Fruit fly (Drosophila melanogaster) whole organism, embryonic: ENCODE measurements around the gene CG45218.

Experiments
- Adf1 ChIP-seq: fragments of 200-800 bp; sonication (Bioruptor generic); IDR thresholded peaks from 2 replicates; pipeline ENCODE4 v1.3.6; 2022; ENCODE audit warnings: missing biosample characterization, missing genetic modification characterization
- C15 ChIP-seq: fragments of 200-800 bp; sonication (Bioruptor generic); IDR thresholded peaks from 3 replicates; pipeline ENCODE4 v1.3.6; 2022; ENCODE audit warnings: missing biosample characterization, missing genetic modification characterization
- CG10366 ChIP-seq: fragments of 200-800 bp; sonication (Bioruptor generic); IDR thresholded peaks from 2 replicates; pipeline ENCODE4 v1.3.6; 2022; ENCODE audit warnings: missing biosample characterization, missing genetic modification characterization
- CG10979 ChIP-seq: fragments of 200-800 bp; sonication (Bioruptor generic); optimal IDR thresholded peaks from 2 replicates; lab custom pipeline; 2018; ENCODE audit warnings: missing biosample characterization, mild to moderate bottlenecking, missing genetic modification characterization, moderate library complexity
- CG11085 ChIP-seq: fragments of 200-800 bp; sonication (Bioruptor generic); IDR thresholded peaks from 2 replicates; pipeline ENCODE4 v1.3.6; 2022; ENCODE audit warnings: missing biosample characterization, missing genetic modification characterization
- CG11723 ChIP-seq: fragments of 200-800 bp; sonication (Bioruptor generic); optimal IDR thresholded peaks from 2 replicates; lab custom pipeline; 2017; ENCODE audit warnings: missing biosample characterization, mild to moderate bottlenecking, missing genetic modification characterization
- CG12104 ChIP-seq: fragments of 200-800 bp; sonication (Bioruptor generic); optimal IDR thresholded peaks from 3 replicates; lab custom pipeline; 2016; ENCODE audit warnings: missing biosample characterization, missing genetic modification characterization
- CG12659 ChIP-seq: fragments of 200-800 bp; sonication (Bioruptor generic); optimal IDR thresholded peaks from 3 replicates; lab custom pipeline; 2017; ENCODE audit warnings: mild to moderate bottlenecking, missing biosample characterization, missing genetic modification reagents, missing genetic modification characterization
- CG13296 ChIP-seq: fragments of 200-800 bp; sonication (Bioruptor generic); optimal IDR thresholded peaks from 3 replicates; lab custom pipeline; 2018; ENCODE audit warnings: missing biosample characterization, mild to moderate bottlenecking, missing genetic modification characterization
- CG14710 ChIP-seq: fragments of 200-800 bp; sonication (Bioruptor generic); optimal IDR thresholded peaks from 3 replicates; lab custom pipeline; 2019; ENCODE audit warnings: missing biosample characterization, mild to moderate bottlenecking, missing genetic modification characterization, moderate library complexity
- CG15479 ChIP-seq: fragments of 200-800 bp; sonication (Bioruptor generic); optimal IDR thresholded peaks from 3 replicates; lab custom pipeline; 2019; ENCODE audit warnings: missing biosample characterization, mild to moderate bottlenecking, missing genetic modification characterization, moderate library complexity
- CG15696 ChIP-seq: fragments of 200-800 bp; sonication (Bioruptor generic); optimal IDR thresholded peaks from 2 replicates; lab custom pipeline; 2019; ENCODE audit warnings: missing biosample characterization, mild to moderate bottlenecking, missing genetic modification characterization, moderate library complexity
- CG17568 ChIP-seq: fragments of 200-800 bp; sonication (Bioruptor generic); optimal IDR thresholded peaks from 2 replicates; lab custom pipeline; 2018; ENCODE audit warnings: missing biosample characterization, mild to moderate bottlenecking, missing genetic modification characterization, moderate library complexity
- CG2120 ChIP-seq: fragments of 200-800 bp; sonication (Bioruptor generic); optimal IDR thresholded peaks from 3 replicates; lab custom pipeline; 2016; ENCODE audit warnings: missing biosample characterization, missing genetic modification characterization
- CG2199 ChIP-seq: fragments of 200-800 bp; sonication (Bioruptor generic); IDR thresholded peaks from 3 replicates; pipeline ENCODE4 v1.3.6; 2022; ENCODE audit warnings: missing biosample characterization, missing genetic modification characterization
- CG2678 ChIP-seq: fragments of 200-800 bp; sonication (Bioruptor generic); optimal IDR thresholded peaks from 3 replicates; lab custom pipeline; 2019; ENCODE audit warnings: missing biosample characterization, mild to moderate bottlenecking, missing genetic modification characterization, moderate library complexity
- CG31388 ChIP-seq: fragments of 200-800 bp; sonication (Bioruptor generic); optimal IDR thresholded peaks from 2 replicates; lab custom pipeline; 2016; ENCODE audit warnings: missing biosample characterization, missing genetic modification characterization
- CG4424 ChIP-seq: fragments of 200-800 bp; sonication (Bioruptor generic); optimal IDR thresholded peaks from 3 replicates; lab custom pipeline; 2016; ENCODE audit warnings: missing biosample characterization, missing genetic modification characterization
- CG7745 ChIP-seq: fragments of 200-800 bp; sonication (Bioruptor generic); optimal IDR thresholded peaks from 2 replicates; lab custom pipeline; 2018; ENCODE audit warnings: missing biosample characterization, mild to moderate bottlenecking, missing genetic modification characterization, moderate library complexity
- CG8944 ChIP-seq: fragments of 200-800 bp; sonication (Bioruptor generic); optimal IDR thresholded peaks from 3 replicates; lab custom pipeline; 2016; ENCODE audit warnings: missing biosample characterization, missing genetic modification characterization
- CTCF ChIP-seq: fragments of 200-800 bp; sonication (Bioruptor generic); optimal IDR thresholded peaks from 2 replicates; lab custom pipeline; 2017; ENCODE audit warnings: missing biosample characterization, mild to moderate bottlenecking, missing genetic modification characterization, moderate library complexity
- Chrac-16 ChIP-seq: fragments of 200-800 bp; sonication (Bioruptor generic); optimal IDR thresholded peaks from 3 replicates; lab custom pipeline; 2016; ENCODE audit warnings: missing biosample characterization, missing genetic modification characterization
- Deaf1 ChIP-seq: fragments of 200-800 bp; optimal IDR thresholded peaks from 3 replicates; lab custom pipeline; 2019; ENCODE audit warnings: missing biosample characterization, mild to moderate bottlenecking, missing genetic modification characterization, moderate library complexity
- H15 ChIP-seq: fragments of 200-800 bp; sonication (Bioruptor generic); IDR thresholded peaks from 3 replicates; pipeline ENCODE4 v1.3.6; 2022; ENCODE audit warnings: missing biosample characterization, missing genetic modification characterization
- H2.0 ChIP-seq: fragments of 200-800 bp; sonication (Bioruptor generic); IDR thresholded peaks from 2 replicates; pipeline ENCODE4 v1.3.6; 2022; ENCODE audit warnings: missing biosample characterization, missing genetic modification characterization
- HLH3B ChIP-seq: fragments of 200-800 bp; sonication (Bioruptor generic); IDR thresholded peaks from 2 replicates; pipeline ENCODE4 v1.3.6; 2022; ENCODE audit warnings: missing biosample characterization, missing genetic modification characterization
- HLHmδ ChIP-seq: fragments of 200-800 bp; sonication (Bioruptor generic); optimal IDR thresholded peaks from 2 replicates; lab custom pipeline; 2018; ENCODE audit warnings: missing biosample characterization, mild to moderate bottlenecking, missing genetic modification characterization, moderate library complexity
- Lhr ChIP-seq: fragments of 200-800 bp; sonication (Bioruptor generic); optimal IDR thresholded peaks from 3 replicates; lab custom pipeline; 2017; ENCODE audit warnings: mild to moderate bottlenecking, missing biosample characterization, missing genetic modification reagents, missing genetic modification characterization
- MBD-R2 ChIP-seq: fragments of 200-800 bp; sonication (Bioruptor generic); IDR thresholded peaks from 2 replicates; pipeline ENCODE4 v1.3.6; 2022; ENCODE audit warnings: missing biosample characterization, missing genetic modification characterization
- Nf-YB ChIP-seq: fragments of 200-800 bp; sonication (Bioruptor generic); optimal IDR thresholded peaks from 3 replicates; lab custom pipeline; 2019; ENCODE audit warnings: missing biosample characterization, mild to moderate bottlenecking, missing genetic modification characterization, moderate library complexity
- ara ChIP-seq: fragments of 200-800 bp; sonication (Bioruptor generic); IDR thresholded peaks from 2 replicates; pipeline ENCODE4 v1.3.6; 2022; ENCODE audit warnings: missing biosample characterization, missing genetic modification characterization
- caup ChIP-seq: fragments of 200-800 bp; sonication (Bioruptor generic); optimal IDR thresholded peaks from 3 replicates; lab custom pipeline; 2017; ENCODE audit warnings: missing biosample characterization, mild to moderate bottlenecking, missing genetic modification characterization, moderate library complexity; ENCODE audit not compliant: severe bottlenecking
- chif ChIP-seq, 2 experiments: fragments of 200-800 bp; sonication (Bioruptor generic); optimal IDR thresholded peaks; 3 replicates each; lab custom pipeline; 2016; ENCODE audit warnings: missing biosample characterization in 2 of 2, missing genetic modification characterization in 2 of 2
- crp ChIP-seq, 2 experiments: fragments of 200-800 bp; sonication (Bioruptor generic); optimal IDR thresholded peaks; 2 replicates in 1 of 2; 3 replicates in 1 of 2; lab custom pipeline; 2017; ENCODE audit warnings: missing biosample characterization in 2 of 2, missing genetic modification characterization in 2 of 2, mild to moderate bottlenecking in 1 of 2, moderate library complexity in 1 of 2
- dmrt11E ChIP-seq: fragments of 200-800 bp; sonication (Bioruptor generic); optimal IDR thresholded peaks from 3 replicates; lab custom pipeline; 2018; ENCODE audit warnings: missing biosample characterization, mild to moderate bottlenecking, missing genetic modification characterization, moderate library complexity
- ems ChIP-seq: fragments of 200-800 bp; sonication (Bioruptor generic); optimal IDR thresholded peaks from 3 replicates; lab custom pipeline; 2016; ENCODE audit warnings: missing biosample characterization, missing genetic modification characterization
- fu2 ChIP-seq: fragments of 200-800 bp; sonication (Bioruptor generic); optimal IDR thresholded peaks from 2 replicates; lab custom pipeline; 2016; ENCODE audit warnings: missing biosample characterization, missing genetic modification characterization
- gfzf ChIP-seq: fragments of 200-800 bp; sonication (Bioruptor generic); optimal IDR thresholded peaks from 2 replicates; lab custom pipeline; 2016; ENCODE audit warnings: missing biosample characterization, mild to moderate bottlenecking, missing genetic modification characterization, moderate library complexity
- gsb ChIP-seq: fragments of 200-800 bp; sonication (Bioruptor generic); IDR thresholded peaks from 2 replicates; pipeline ENCODE4 v1.3.6; 2022; ENCODE audit warnings: missing biosample characterization, missing genetic modification characterization
- hb ChIP-seq: fragments of 200-800 bp; sonication (Bioruptor generic); IDR thresholded peaks from 3 replicates; pipeline ENCODE4 v1.3.6; 2022; ENCODE audit warnings: missing biosample characterization, missing genetic modification characterization; ENCODE audit not compliant: partially characterized antibody
- hkb ChIP-seq, 2 experiments: fragments of 200-800 bp in 1 of 2; fragments of >200 bp in 1 of 2; sonication (Bioruptor generic) in 1 of 2; IDR thresholded peaks in 1 of 2; optimal IDR thresholded peaks in 1 of 2; 2 replicates each; pipeline versions ENCODE4 v1.3.6 to Lab custom; 2017 to 2022; ENCODE audit warnings: missing biosample characterization in 1 of 2, missing genetic modification characterization in 1 of 2
- org-1 ChIP-seq: fragments of 200-800 bp; sonication (Bioruptor generic); optimal IDR thresholded peaks from 2 replicates; lab custom pipeline; 2017; ENCODE audit warnings: missing biosample characterization, missing genetic modification characterization
- run ChIP-seq: fragments of 200-800 bp; sonication (Bioruptor generic); optimal IDR thresholded peaks from 3 replicates; lab custom pipeline; 2018; ENCODE audit warnings: missing biosample characterization, mild to moderate bottlenecking, missing genetic modification characterization
- sens ChIP-seq: fragments of 200-800 bp; sonication (Bioruptor generic); peaks from one replicate; lab custom pipeline; 2016; ENCODE audit warnings: missing biosample characterization, missing genetic modification characterization
- shn ChIP-seq: fragments of 200-800 bp; sonication (Bioruptor generic); optimal IDR thresholded peaks from 3 replicates; lab custom pipeline; 2016; ENCODE audit warnings: missing biosample characterization, missing genetic modification characterization
- sqz ChIP-seq: fragments of 200-800 bp; sonication (Bioruptor generic); optimal IDR thresholded peaks from 3 replicates; lab custom pipeline; 2018; ENCODE audit warnings: missing biosample characterization, mild to moderate bottlenecking, missing genetic modification characterization
- tio ChIP-seq: fragments of 200-800 bp; sonication (Bioruptor generic); optimal IDR thresholded peaks from 2 replicates; lab custom pipeline; 2017; ENCODE audit warnings: missing biosample characterization, missing genetic modification characterization, inconsistent platforms
- twi ChIP-seq: fragments of 200-800 bp; optimal IDR thresholded peaks from 2 replicates; lab custom pipeline; 2019; ENCODE audit warnings: missing biosample characterization, mild to moderate bottlenecking, missing genetic modification characterization, moderate library complexity

CG45218 gene

DNA sequence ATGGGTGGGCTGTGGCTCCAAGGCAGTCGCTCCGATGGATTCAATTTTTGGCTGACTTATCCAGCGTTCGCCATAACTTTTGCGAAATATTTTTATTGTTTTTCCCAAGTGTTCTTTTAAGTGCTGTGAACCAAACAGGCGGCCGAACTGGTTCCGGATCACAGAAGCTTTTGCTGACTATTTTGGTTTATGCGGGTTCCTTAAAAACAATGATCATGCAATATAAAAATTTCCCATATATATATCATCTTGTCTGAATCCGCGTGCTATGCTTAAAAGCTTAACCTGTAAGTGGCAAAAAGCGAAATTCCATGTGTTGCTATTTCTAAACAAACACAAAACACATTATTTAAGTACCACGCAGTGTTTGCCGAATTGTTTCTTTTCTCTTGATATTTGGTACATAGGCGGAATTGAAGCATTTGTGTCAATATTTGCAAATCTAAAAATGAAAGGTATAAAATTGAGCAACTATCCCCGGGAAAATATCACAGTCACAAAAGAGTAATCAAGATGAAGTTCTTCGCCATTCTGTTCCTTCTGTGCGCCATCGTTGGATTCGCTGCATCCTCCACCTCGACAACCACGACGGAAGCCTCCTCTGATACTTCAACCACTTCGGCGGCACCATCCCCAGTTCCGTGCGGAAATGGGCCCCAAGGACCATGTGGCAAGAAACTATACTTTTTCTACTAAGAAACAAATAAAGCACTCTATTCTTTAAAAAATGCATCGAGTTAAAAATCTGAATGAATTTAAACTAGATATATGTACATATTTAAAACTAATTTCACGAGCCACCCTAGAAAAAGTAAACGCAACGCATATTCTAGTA lies 29.5 kb upstream of the CG45218 start, which contains the start of the genes CG6276 and CG44040 (continued):
- TF ChIP-seq CG10366 (GFP tag; lab: Robert Waterston, UW) (no peak), CG10979 (tag; lab: Kevin White, UChicago) (peak; percentile 23), sqz (GFP tag; lab: Kevin White, UChicago) (no peak), hb (GFP tag; lab: Robert Waterston, UW) (no peak), crp (GFP tag; optimal IDR thresholded peaks at IDR 0.05; lab: Kevin White, UChicago) (no peak), CG12659 (GFP tag; lab: Kevin White, UChicago) (peak; percentile 37), ems (GFP tag; lab: Kevin White, UChicago) (peak; percentile 38), CG11085 (GFP tag; lab: Robert Waterston, UW) (no peak), CG31388 (GFP tag; lab: Kevin White, UChicago) (no peak), shn (no peak), CG2199 (no peak), H15 (GFP tag; lab: Robert Waterston, UW) (0 out of 3 replicates have a peak, but pooled peaks have one; percentile 41), CG14710 (peak; percentile 32), CG17568 (GFP tag; lab: Kevin White, UChicago) (no peak), dmrt11E (no peak), hkb (optimal IDR thresholded peaks at IDR 0.05; lab: Kevin White, UChicago) (peak; percentile 1), hkb (GFP tag; IDR thresholded peaks at IDR 0.05; lab: Robert Waterston, UW) (peak; percentile 52; the same call in 1 of the 2 replicates), twi (tag; lab: Kevin White, UChicago) (no peak), MBD-R2 (GFP tag; lab: Robert Waterston, UW) (peak; percentile 77), CG7745 (no peak), HLH3B (GFP tag; lab: Robert Waterston, UW) (0 out of 2 replicates have a peak, but pooled peaks have one; percentile 23), Deaf1 (tag; lab: Kevin White, UChicago) (no peak), Nf-YB (GFP tag; lab: Kevin White, UChicago) (no peak), Chrac-16 (no peak), tio (GFP tag; lab: Kevin White, UChicago) (no peak), Lhr (GFP tag; lab: Kevin White, UChicago) (no peak), sens (peak; percentile 88), C15 (no peak), CG2120 (GFP tag; lab: Kevin White, UChicago) (peak; percentile 68), CG8944 (peak; percentile 13), CG11723 (GFP tag; lab: Kevin White, UChicago) (peak; percentile 22), fu2 (GFP tag; lab: Kevin White, UChicago) (no peak), CG15479 (GFP tag; lab: Kevin White, UChicago) (no peak), run (no peak), CTCF (no peak), caup (GFP tag; lab: Kevin White, UChicago) (peak; percentile 60), org-1 (GFP tag; lab: Kevin White, UChicago) (peak; percentile 13), chif (GFP tag; optimal IDR thresholded peaks at IDR 0.05; lab: Kevin White, UChicago) (peak in 1 of 2 experiments; percentile 25), CG2678 (tag; lab: Kevin White, UChicago) (peak; percentile 65), CG4424 (GFP tag; lab: Kevin White, UChicago) (peak; percentile 40), H2.0 (GFP tag; lab: Robert Waterston, UW) (peak; percentile 8; the same call in 1 of the 2 replicates), CG12104 (GFP tag; lab: Kevin White, UChicago) (peak; percentile 13), HLHmδ (GFP tag; lab: Kevin White, UChicago) (no peak), gsb (GFP tag; lab: Robert Waterston, UW) (no peak), CG15696 (tag; lab: Kevin White, UChicago) (peak; percentile 16), Adf1 (0 out of 2 replicates have a peak, but pooled peaks have one; percentile 23), ara (0 out of 2 replicates have a peak, but pooled peaks have one; percentile 4), CG13296 (GFP tag; lab: Kevin White, UChicago) (peak; percentile 43), gfzf (GFP tag; lab: Kevin White, UChicago) (no peak)
